Worm (Caenorhabditis elegans) whole organism, L4 larva: ENCODE results near the gene C39B5.14.

ENCODE experiments used
- ZK546.5 ChIP-seq, 2 experiments: sonication (generic microtip); optimal IDR thresholded peaks; 2 replicates each; lab custom pipeline; 2017; ENCODE audit warnings: missing biosample characterization in 2 of 2, missing genetic modification characterization in 2 of 2
- aha-1 ChIP-seq: fragments of 150-350 bp; peaks from one replicate; lab custom pipeline; 2014; ENCODE audit warnings: missing biosample characterization, missing genetic modification characterization
- ama-1 ChIP-seq: fragments of 150-350 bp; optimal IDR thresholded peaks from 2 replicates; lab custom pipeline; 2014; ENCODE audit warnings: inconsistent platforms, mixed read lengths
- jun-1 ChIP-seq: fragments of 150-350 bp; optimal IDR thresholded peaks from 2 replicates; lab custom pipeline; 2014; ENCODE audit warnings: missing biosample characterization, missing genetic modification reagents, missing genetic modification characterization
- lin-29 ChIP-seq: fragments of 200-800 bp; sonication (Bioruptor generic); IDR thresholded peaks from 2 replicates; pipeline ENCODE4 v1.3.6; 2022; ENCODE audit warnings: missing genetic modification reagents, missing genetic modification characterization, missing compliant biosample characterization
- lin-38 ChIP-seq: fragments of 200-800 bp; sonication (Bioruptor generic); IDR thresholded peaks from 2 replicates; pipeline ENCODE4 v1.3.6; 2022; ENCODE audit warnings: missing genetic modification reagents, missing genetic modification characterization, missing compliant biosample characterization
- lin-39 ChIP-seq: fragments of 150-350 bp; optimal IDR thresholded peaks from 2 replicates; lab custom pipeline; 2014; ENCODE audit warnings: missing biosample characterization, missing genetic modification reagents, missing genetic modification characterization
- lsy-2 ChIP-seq, 2 experiments: fragments of 150-350 bp in 1 of 2; sonication (generic microtip) in 1 of 2; optimal IDR thresholded peaks; 2 replicates each; lab custom pipeline; 2014 to 2017; ENCODE audit warnings: missing biosample characterization in 2 of 2, missing genetic modification characterization in 2 of 2
- nhr-237 ChIP-seq: sonication (generic microtip); optimal IDR thresholded peaks from 2 replicates; lab custom pipeline; 2017; ENCODE audit warnings: missing biosample characterization, missing genetic modification characterization
- nhr-28 ChIP-seq: fragments of 150-350 bp; optimal IDR thresholded peaks from 2 replicates; lab custom pipeline; 2014; ENCODE audit warnings: missing biosample characterization, missing genetic modification characterization
- nhr-77 ChIP-seq: fragments of 150-350 bp; optimal IDR thresholded peaks from 2 replicates; lab custom pipeline; 2014; ENCODE audit warnings: missing biosample characterization, missing genetic modification characterization
- skn-1 ChIP-seq: fragments of 150-350 bp; optimal IDR thresholded peaks from 2 replicates; lab custom pipeline; 2014; ENCODE audit warnings: missing biosample characterization, missing genetic modification characterization
- unc-39 ChIP-seq: sonication (generic microtip); optimal IDR thresholded peaks from 2 replicates; lab custom pipeline; 2017; ENCODE audit warnings: missing biosample characterization, missing genetic modification characterization
- unc-62 ChIP-seq, 3 experiments: fragments of 150-350 bp in 1 of 3; sonication (generic microtip); optimal IDR thresholded peaks in 2 of 3; peaks in 1 of 3; 1 replicate in 1 of 3; 2 replicates in 2 of 3; lab custom pipeline; 2014 to 2017; ENCODE audit warnings: missing biosample characterization in 3 of 3, missing genetic modification characterization in 3 of 3, missing genetic modification reagents in 3 of 3, missing genotype in 1 of 3

- TF ChIP-seq lin-29 (no peak), ZK546.5 (tag; optimal IDR thresholded peaks at IDR 0.05; lab: Kevin White, UChicago) (no peak), nhr-77 (tag; lab: Kevin White, UChicago) (no peak), lsy-2 (tag; optimal IDR thresholded peaks at IDR 0.05; lab: Kevin White, UChicago) (no peak), unc-39 (tag; lab: Kevin White, UChicago) (no peak), skn-1 (no peak), nhr-28 (tag; lab: Kevin White, UChicago) (no peak), lin-38 (GFP tag; lab: Robert Waterston, UW) (no peak), nhr-237 (tag; lab: Kevin White, UChicago) (no peak), ama-1 (no peak), unc-62 (GFP tag; optimal IDR thresholded peaks at IDR 0.05 in 1 of 2; lab: Kevin White, UChicago) (no peak), unc-62 (tag; optimal IDR thresholded peaks at IDR 0.05; lab: Kevin White, UChicago) (no peak), lin-39 (no peak), jun-1 (tag; lab: Kevin White, UChicago) (no peak), aha-1 (peak; percentile 94)
These were observed 32.4 kb downstream of the C39B5.14 start for ce11 chrIII:2243617-2244016.
